Fruit fly (Drosophila melanogaster): ENCODE measurements around the gene CG43083.

DNA sequence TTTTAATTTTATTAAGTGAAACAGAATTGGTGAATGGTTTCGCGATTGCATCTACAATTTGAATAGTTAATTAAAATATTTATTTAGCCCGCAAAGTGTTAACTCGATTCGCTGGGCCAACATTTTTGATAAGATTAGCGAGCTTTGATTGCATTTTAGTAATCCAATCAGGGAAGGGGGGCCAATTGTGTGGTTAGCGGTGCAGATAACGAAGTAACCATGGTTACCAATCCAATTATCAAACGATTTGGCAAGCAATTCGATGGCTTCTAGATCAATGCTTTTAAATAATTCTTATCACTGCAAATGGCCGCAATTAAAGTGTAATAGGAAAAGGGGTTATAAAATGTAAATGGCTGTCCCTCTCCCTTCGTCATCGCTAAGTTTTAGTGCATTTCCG, 44.0 kb downstream of the CG43083 start:
- TF ChIP-seq CG1233 (GFP tag; optimal IDR thresholded peaks at IDR 0.05) = no peak
- no peak for TF ChIP-seq grau (tag; optimal IDR thresholded peaks at IDR 0.05)
- TF ChIP-seq CG14860 (GFP tag; IDR thresholded peaks at IDR 0.05; ENCODE audit: partially characterized antibody) = no peak
- TF ChIP-seq CG17802 (tag; optimal IDR thresholded peaks at IDR 0.05) = no peak
